Worm (Caenorhabditis elegans) whole organism, L2 larva: ENCODE data around the gene C34C6.9.

Experiments used
- C34F6.9 ChIP-seq: fragments of 150-350 bp; optimal IDR thresholded peaks from 2 replicates; lab custom pipeline; 2014; ENCODE audit warnings: missing biosample characterization, missing genetic modification characterization
- F13H6.1 ChIP-seq: sonication (generic microtip); optimal IDR thresholded peaks from 2 replicates; lab custom pipeline; 2016; ENCODE audit warnings: missing genetic modification characterization, missing compliant biosample characterization
- R02D3.7 ChIP-seq: fragments of 150-350 bp; optimal IDR thresholded peaks from 2 replicates; lab custom pipeline; 2014; ENCODE audit warnings: missing biosample characterization, missing genetic modification characterization
- ama-1 ChIP-seq: fragments of 150-350 bp; optimal IDR thresholded peaks from 2 replicates; lab custom pipeline; 2018; ENCODE audit warnings: inconsistent platforms
- ceh-16 ChIP-seq: fragments of 150-350 bp; optimal IDR thresholded peaks from 2 replicates; lab custom pipeline; 2014; ENCODE audit warnings: missing biosample characterization, missing genetic modification characterization
- ceh-82 ChIP-seq: fragments of 150-350 bp; optimal IDR thresholded peaks from 2 replicates; lab custom pipeline; 2014; ENCODE audit warnings: missing biosample characterization, missing genetic modification characterization
- crh-2 ChIP-seq: sonication (generic microtip); optimal IDR thresholded peaks from 2 replicates; lab custom pipeline; 2017; ENCODE audit warnings: missing biosample characterization, missing genetic modification characterization
- elt-1 ChIP-seq: fragments of 150-350 bp; optimal IDR thresholded peaks from 2 replicates; lab custom pipeline; 2014; ENCODE audit warnings: missing biosample characterization, missing genetic modification characterization
- elt-3 ChIP-seq: sonication (generic microtip); optimal IDR thresholded peaks from 2 replicates; lab custom pipeline; 2017; ENCODE audit warnings: missing biosample characterization, missing genetic modification characterization
- fos-1 ChIP-seq: fragments of 150-350 bp; optimal IDR thresholded peaks from 2 replicates; lab custom pipeline; 2014; ENCODE audit warnings: missing biosample characterization, missing genetic modification characterization
- gmeb-1 ChIP-seq: fragments of 150-350 bp; optimal IDR thresholded peaks from 2 replicates; lab custom pipeline; 2014; ENCODE audit warnings: missing biosample characterization, missing genetic modification characterization
- lin-11 ChIP-seq: fragments of 150-350 bp; sonication (generic microtip); optimal IDR thresholded peaks from 2 replicates; lab custom pipeline; 2014; ENCODE audit warnings: missing biosample characterization, missing genetic modification characterization, inconsistent platforms, mixed read lengths
- lin-13 ChIP-seq: fragments of 150-350 bp; optimal IDR thresholded peaks from 2 replicates; lab custom pipeline; 2014; ENCODE audit warnings: missing biosample characterization, missing genetic modification reagents, missing genetic modification characterization
- lsy-2 ChIP-seq, 2 experiments: fragments of 150-350 bp in 1 of 2; sonication (generic microtip) in 1 of 2; optimal IDR thresholded peaks; 2 replicates each; lab custom pipeline; 2014 to 2017; ENCODE audit warnings: missing biosample characterization in 2 of 2, missing genetic modification characterization in 2 of 2
- mab-5 ChIP-seq: fragments of 150-350 bp; optimal IDR thresholded peaks from 2 replicates; lab custom pipeline; 2014; ENCODE audit warnings: missing biosample characterization, missing genetic modification characterization
- mbf-1 ChIP-seq: sonication (generic microtip); optimal IDR thresholded peaks from 2 replicates; lab custom pipeline; 2017; ENCODE audit warnings: missing biosample characterization, missing genetic modification characterization
- mdl-1 ChIP-seq, 2 experiments: fragments of 150-350 bp in 1 of 2; sonication (generic microtip) in 1 of 2; optimal IDR thresholded peaks; 2 replicates each; lab custom pipeline; 2017; ENCODE audit warnings: missing biosample characterization in 2 of 2, missing genetic modification characterization in 2 of 2
- nhr-10 ChIP-seq: sonication (generic microtip); optimal IDR thresholded peaks from 2 replicates; lab custom pipeline; 2017; ENCODE audit warnings: missing biosample characterization, missing genetic modification characterization
- nhr-12 ChIP-seq: fragments of 150-350 bp; optimal IDR thresholded peaks from 2 replicates; lab custom pipeline; 2014; ENCODE audit warnings: missing biosample characterization, missing genetic modification characterization
- nhr-129 ChIP-seq: fragments of 150-350 bp; optimal IDR thresholded peaks from 2 replicates; lab custom pipeline; 2014; ENCODE audit warnings: missing biosample characterization, missing genetic modification characterization
- nhr-21 ChIP-seq: fragments of 150-350 bp; optimal IDR thresholded peaks from 2 replicates; lab custom pipeline; 2014; ENCODE audit warnings: missing biosample characterization, missing genetic modification characterization
- nhr-237 ChIP-seq: fragments of 150-350 bp; optimal IDR thresholded peaks from 2 replicates; lab custom pipeline; 2014; ENCODE audit warnings: missing biosample characterization, missing genetic modification characterization
- nhr-6 ChIP-seq: fragments of 150-350 bp; optimal IDR thresholded peaks from 2 replicates; lab custom pipeline; 2014; ENCODE audit warnings: missing biosample characterization, missing genetic modification characterization
- nhr-77 ChIP-seq: fragments of 150-350 bp; optimal IDR thresholded peaks from 2 replicates; lab custom pipeline; 2014; ENCODE audit warnings: missing biosample characterization, missing genetic modification characterization
- sem-4 ChIP-seq: fragments of 150-350 bp; optimal IDR thresholded peaks from 2 replicates; lab custom pipeline; 2014; ENCODE audit warnings: missing biosample characterization, missing genetic modification reagents, missing genetic modification characterization
- sma-3 ChIP-seq: sonication (generic microtip); optimal IDR thresholded peaks from 2 replicates; lab custom pipeline; 2016; ENCODE audit warnings: missing genetic modification reagents, missing genetic modification characterization, missing compliant biosample characterization
- sma-9 ChIP-seq, 2 experiments: fragments of 150-350 bp in 1 of 2; sonication (generic microtip) in 1 of 2; optimal IDR thresholded peaks; 2 replicates each; lab custom pipeline; 2014 to 2016; ENCODE audit warnings: missing genetic modification characterization in 2 of 2, mild to moderate bottlenecking in 1 of 2, missing biosample characterization in 1 of 2, missing compliant biosample characterization in 1 of 2, missing genetic modification reagents in 1 of 2, moderate library complexity in 1 of 2
- unc-39 ChIP-seq: fragments of 150-350 bp; optimal IDR thresholded peaks from 2 replicates; lab custom pipeline; 2014; ENCODE audit warnings: missing biosample characterization, missing genetic modification characterization
- unc-55 ChIP-seq: fragments of 150-350 bp; sonication (generic microtip); optimal IDR thresholded peaks from 3 replicates; lab custom pipeline; 2014; ENCODE audit warnings: missing biosample characterization, missing genetic modification reagents, missing genetic modification characterization
- unc-62 ChIP-seq: fragments of 150-350 bp; optimal IDR thresholded peaks from 2 replicates; lab custom pipeline; 2014; ENCODE audit warnings: missing biosample characterization, missing genetic modification reagents, missing genetic modification characterization
- ztf-1 ChIP-seq: fragments of 200-800 bp; sonication (Bioruptor generic); conservative IDR thresholded peaks from 2 replicates; pipeline ENCODE4 v1.3.6; 2022; ENCODE audit warnings: missing genetic modification characterization, missing compliant biosample characterization

Gene C34C6.9

ce11 chrII:8684824-8685223 lies 899 bp upstream of the C34C6.9 start, which contains the start of gene hgap-2:
Gene hgap-2 (minus strand): TSS chrII:8684924.
- TF ChIP-seq fos-1 (tag; lab: Kevin White, UChicago) (peak; percentile 53), ceh-82 (tag; lab: Kevin White, UChicago) (no peak), sem-4 (no peak), elt-1 (tag; lab: Kevin White, UChicago) (no peak), F13H6.1 (tag; lab: Kevin White, UChicago) (no peak), lin-13 (GFP tag; lab: Kevin White, UChicago) (no peak)

DNA sequence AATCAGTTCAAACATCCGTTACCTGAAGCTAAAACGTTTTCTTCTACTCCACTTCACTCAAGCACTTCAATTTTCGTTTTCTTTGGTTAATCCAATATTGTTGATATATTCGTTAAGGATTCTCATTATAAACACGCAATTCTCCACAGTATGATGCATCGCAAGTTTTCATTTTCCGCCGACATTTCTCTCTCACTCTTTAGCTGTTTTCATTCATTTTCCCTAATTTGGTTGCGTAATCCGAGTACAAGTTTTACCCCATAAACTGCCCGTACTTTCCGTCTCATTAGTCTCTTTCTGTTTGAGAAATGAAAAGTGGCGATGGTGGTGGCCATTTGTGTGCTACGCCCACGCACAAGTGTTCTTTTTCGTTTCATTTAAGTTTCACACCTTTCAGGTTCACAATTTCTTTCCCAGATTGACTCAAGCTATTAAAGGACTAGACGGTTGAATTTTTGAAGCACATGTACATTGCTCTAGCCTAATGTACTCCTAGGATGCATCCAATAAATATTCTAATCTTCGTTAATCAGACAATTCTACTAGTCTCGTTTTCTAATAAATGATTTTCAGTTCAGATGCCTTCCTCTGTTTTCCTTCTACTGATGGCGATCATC lies 5.7 kb downstream of the C34C6.9 start, which contains the start of gene C34C6.3:
C34C6.3 (plus strand) TSS at position 567 of the 617 bp plus-strand sequence.
- TF ChIP-seq nhr-21 (tag; lab: Kevin White, UChicago) (no peak), nhr-12 (tag; lab: Kevin White, UChicago) (no peak), unc-62 (no peak), crh-2 (no peak), sma-9 (GFP tag; optimal IDR thresholded peaks at IDR 0.05; lab: Kevin White, UChicago) (no peak), sma-9 (tag; optimal IDR thresholded peaks at IDR 0.05; lab: Kevin White, UChicago) (no peak), sem-4 (no peak), ceh-82 (tag; lab: Kevin White, UChicago) (no peak)

DNA sequence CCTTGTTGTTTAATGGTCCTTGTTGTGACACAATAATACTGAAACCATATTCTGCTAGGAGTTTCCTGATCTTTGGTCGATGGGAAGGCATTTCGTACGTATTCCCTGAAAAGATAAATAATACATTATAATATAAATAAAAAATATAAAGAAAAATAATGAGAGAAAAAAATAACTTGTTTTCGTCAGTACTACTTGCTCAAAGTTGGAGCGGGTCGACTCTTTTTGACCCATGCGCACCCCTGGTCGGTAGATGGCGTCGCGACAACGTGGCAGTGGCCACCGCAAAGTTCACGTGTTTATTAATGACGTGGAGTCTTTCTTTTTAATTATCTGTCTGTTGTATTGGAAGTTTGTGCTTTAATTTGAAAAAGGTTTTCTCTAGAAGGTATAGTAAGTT lies 10.1 kb downstream of the C34C6.9 start, which contains the start of gene C34C6.10:
C34C6.10 (minus strand) TSS at position 101 of the 400 bp plus-strand sequence.
- TF ChIP-seq nhr-237 (tag; lab: Kevin White, UChicago) (no peak), lin-13 (GFP tag; lab: Kevin White, UChicago) (no peak), nhr-129 (tag; lab: Kevin White, UChicago) (no peak), elt-1 (tag; lab: Kevin White, UChicago) (no peak), R02D3.7 (tag; lab: Kevin White, UChicago) (no peak), nhr-21 (tag; lab: Kevin White, UChicago) (no peak), lsy-2 (tag; optimal IDR thresholded peaks at IDR 0.05; lab: Kevin White, UChicago) (no peak), sma-3 (GFP tag; lab: Kevin White, UChicago) (no peak), C34F6.9 (tag; lab: Kevin White, UChicago) (no peak), mbf-1 (tag; lab: Kevin White, UChicago) (no peak), unc-55 (GFP tag; lab: Kevin White, UChicago) (no peak), mab-5 (tag; lab: Kevin White, UChicago) (no peak), elt-3 (tag; lab: Kevin White, UChicago) (no peak), F13H6.1 (tag; lab: Kevin White, UChicago) (no peak)
- TF ChIP-seq, all 48 proteins: peak for 0

ce11 chrII:8698828-8699227 lies 13.1 kb downstream of the C34C6.9 start, which contains the start of gene chdh-1:
Gene chdh-1 (minus strand): TSS chrII:8698928.
- TF ChIP-seq nhr-77 (no peak), lin-11 (tag; lab: Kevin White, UChicago) (no peak), ztf-1 (GFP tag; lab: Robert Waterston, UW) (no peak), ama-1 (lab: Kevin White, UChicago) (no peak), lsy-2 (tag; optimal IDR thresholded peaks at IDR 0.05; lab: Kevin White, UChicago) (no peak), gmeb-1 (tag; lab: Kevin White, UChicago) (no peak), ceh-16 (tag; lab: Kevin White, UChicago) (no peak), unc-39 (no peak), mdl-1 (tag; optimal IDR thresholded peaks at IDR 0.05; lab: Kevin White, UChicago) (no peak), elt-1 (tag; lab: Kevin White, UChicago) (no peak), nhr-6 (tag; lab: Kevin White, UChicago) (no peak)
- TF ChIP-seq, all 48 proteins: peak for 0

DNA sequence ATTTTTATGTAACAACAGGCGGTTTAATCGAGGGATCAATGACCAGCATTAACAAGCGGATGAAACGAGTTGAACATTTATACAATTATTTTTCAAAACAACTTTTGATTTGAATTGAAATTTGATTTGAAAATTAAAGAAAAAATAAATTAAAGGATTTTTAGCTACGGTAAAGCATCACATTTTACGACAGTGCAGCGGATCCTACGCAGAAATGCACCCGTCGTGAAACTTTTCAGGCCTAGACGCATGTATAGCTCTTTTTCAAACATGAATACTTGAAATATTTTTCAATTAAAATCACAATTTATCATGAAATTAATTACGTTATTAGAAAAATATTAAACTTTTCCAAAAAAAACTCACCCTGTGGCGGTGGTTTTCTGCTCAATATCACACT lies 15.3 kb downstream of the C34C6.9 start:
- peak in 1 of 2 experiments; percentile 86 for TF ChIP-seq lsy-2 (tag; optimal IDR thresholded peaks at IDR 0.05; lab: Kevin White, UChicago)
- TF ChIP-seq nhr-10 (tag; lab: Kevin White, UChicago): no peak
- TF ChIP-seq, all 48 proteins: peak for 1
